Worm (Caenorhabditis elegans) whole organism, mixed stage, embryonic: ENCODE results near the gene erd-2.2.

Experiments used
- M03D4.4 ChIP-seq: sonication (generic microtip); optimal IDR thresholded peaks from 2 replicates; lab custom pipeline; 2017; ENCODE audit warnings: mild to moderate bottlenecking, missing genetic modification characterization, missing compliant biosample characterization
- blmp-1 ChIP-seq: fragments of 150-350 bp; optimal IDR thresholded peaks from 2 replicates; lab custom pipeline; 2014; ENCODE audit warnings: missing biosample characterization, missing genetic modification characterization
- ceh-39 ChIP-seq: fragments of 150-350 bp; optimal IDR thresholded peaks from 2 replicates; lab custom pipeline; 2014; ENCODE audit warnings: missing biosample characterization, missing genetic modification characterization
- ceh-43 ChIP-seq: fragments of 200-800 bp; sonication (Bioruptor generic); optimal IDR thresholded peaks from 2 replicates; lab custom pipeline; 2018; ENCODE audit warnings: mild to moderate bottlenecking, missing genetic modification characterization, moderate library complexity, missing compliant biosample characterization
- ceh-83 ChIP-seq: fragments of 200-800 bp; sonication (Bioruptor generic); optimal IDR thresholded peaks from 2 replicates; lab custom pipeline; 2018; ENCODE audit warnings: mild to moderate bottlenecking, missing genetic modification characterization, missing compliant biosample characterization
- ces-1 ChIP-seq: fragments of 150-350 bp; optimal IDR thresholded peaks from 2 replicates; lab custom pipeline; 2014; ENCODE audit warnings: missing biosample characterization, missing genetic modification reagents, missing genetic modification characterization
- cnd-1 ChIP-seq: fragments of 200-800 bp; sonication (Bioruptor generic); optimal IDR thresholded peaks from 2 replicates; lab custom pipeline; 2018; ENCODE audit warnings: mild to moderate bottlenecking, missing genetic modification characterization, missing compliant biosample characterization
- drap-1 ChIP-seq: fragments of 200-800 bp; sonication (Bioruptor generic); optimal IDR thresholded peaks from 3 replicates; lab custom pipeline; 2018; ENCODE audit warnings: mild to moderate bottlenecking, missing genetic modification characterization, missing compliant biosample characterization
- elt-1 ChIP-seq: sonication (generic microtip); optimal IDR thresholded peaks from 2 replicates; lab custom pipeline; 2017; ENCODE audit warnings: missing genetic modification characterization, mild to moderate bottlenecking, missing compliant biosample characterization, antibody characterized with exemption, moderate library complexity, borderline replicate concordance; ENCODE audit not compliant: insufficient read depth
- elt-3 ChIP-seq: fragments of 150-350 bp; optimal IDR thresholded peaks from 2 replicates; lab custom pipeline; 2014; ENCODE audit warnings: missing biosample characterization, missing genetic modification characterization
- flh-1 ChIP-seq: fragments of 200-800 bp; sonication (Bioruptor generic); optimal IDR thresholded peaks from 2 replicates; lab custom pipeline; 2018; ENCODE audit warnings: mild to moderate bottlenecking, missing genetic modification characterization, moderate library complexity, missing compliant biosample characterization
- ham-2 ChIP-seq: fragments of 200-800 bp; sonication (Bioruptor generic); optimal IDR thresholded peaks from 2 replicates; lab custom pipeline; 2018; ENCODE audit warnings: mild to moderate bottlenecking, missing genetic modification characterization, missing compliant biosample characterization
- hlh-1 ChIP-seq: fragments of 150-350 bp; optimal IDR thresholded peaks from 2 replicates; lab custom pipeline; 2014; ENCODE audit warnings: missing biosample characterization, missing genetic modification reagents, missing genetic modification characterization
- lin-13 ChIP-seq: fragments of 150-350 bp; optimal IDR thresholded peaks from 2 replicates; lab custom pipeline; 2014; ENCODE audit warnings: missing biosample characterization, missing genetic modification characterization
- lin-32 ChIP-seq: fragments of 200-800 bp; sonication (Bioruptor generic); optimal IDR thresholded peaks from 2 replicates; lab custom pipeline; 2018; ENCODE audit warnings: mild to moderate bottlenecking, missing genetic modification characterization, missing compliant biosample characterization
- lsy-2 ChIP-seq: fragments of 150-350 bp; optimal IDR thresholded peaks from 2 replicates; lab custom pipeline; 2014; ENCODE audit warnings: missing biosample characterization, missing genetic modification characterization
- mep-1 ChIP-seq: fragments of 150-350 bp; optimal IDR thresholded peaks from 2 replicates; lab custom pipeline; 2017; ENCODE audit warnings: missing biosample characterization, missing genetic modification reagents, missing genetic modification characterization, inconsistent platforms
- mls-2 ChIP-seq: sonication (generic microtip); optimal IDR thresholded peaks from 2 replicates; lab custom pipeline; 2016; ENCODE audit warnings: mild to moderate bottlenecking, missing genetic modification characterization, moderate library complexity, missing compliant biosample characterization
- nhr-12 ChIP-seq: fragments of 150-350 bp; optimal IDR thresholded peaks from 2 replicates; lab custom pipeline; 2014; ENCODE audit warnings: missing biosample characterization, missing genetic modification characterization
- nhr-2 ChIP-seq: fragments of 150-350 bp; optimal IDR thresholded peaks from 2 replicates; lab custom pipeline; 2014; ENCODE audit warnings: missing biosample characterization, missing genetic modification characterization
- nhr-237 ChIP-seq: fragments of 150-350 bp; optimal IDR thresholded peaks from 2 replicates; lab custom pipeline; 2014; ENCODE audit warnings: missing biosample characterization, missing genetic modification characterization
- nhr-28 ChIP-seq: fragments of 150-350 bp; optimal IDR thresholded peaks from 2 replicates; lab custom pipeline; 2014; ENCODE audit warnings: missing biosample characterization, missing genetic modification characterization
- nhr-76 ChIP-seq: sonication (generic microtip); optimal IDR thresholded peaks from 2 replicates; lab custom pipeline; 2017; ENCODE audit warnings: missing biosample characterization, missing genetic modification characterization
- pha-4 ChIP-seq: fragments of 150-350 bp; optimal IDR thresholded peaks from 2 replicates; lab custom pipeline; 2018; ENCODE audit warnings: missing biosample characterization, missing genetic modification reagents, missing genetic modification characterization
- sem-2 ChIP-seq: fragments of 200-800 bp; sonication (Bioruptor generic); optimal IDR thresholded peaks from 2 replicates; lab custom pipeline; 2018; ENCODE audit warnings: mild to moderate bottlenecking, missing genetic modification characterization, missing compliant biosample characterization
- snpc-4 ChIP-seq: fragments of 150-350 bp; optimal IDR thresholded peaks from 2 replicates; lab custom pipeline; 2014; ENCODE audit warnings: missing biosample characterization, missing genetic modification characterization
- tbx-8 ChIP-seq: fragments of 200-800 bp; sonication (Bioruptor generic); optimal IDR thresholded peaks from 2 replicates; lab custom pipeline; 2018; ENCODE audit warnings: mild to moderate bottlenecking, missing genetic modification characterization, moderate library complexity, missing compliant biosample characterization
- unc-120 ChIP-seq: sonication (generic microtip); optimal IDR thresholded peaks from 2 replicates; lab custom pipeline; 2017; ENCODE audit warnings: missing genetic modification characterization, missing compliant biosample characterization; ENCODE audit not compliant: poor library complexity, severe bottlenecking
- unc-39 ChIP-seq: fragments of 150-350 bp; optimal IDR thresholded peaks from 2 replicates; lab custom pipeline; 2014; ENCODE audit warnings: missing biosample characterization, missing genetic modification characterization
- unc-62 ChIP-seq: fragments of 150-350 bp; optimal IDR thresholded peaks from 2 replicates; lab custom pipeline; 2014; ENCODE audit warnings: missing biosample characterization, missing genetic modification reagents, missing genetic modification characterization
- zip-8 ChIP-seq: fragments of 150-350 bp; optimal IDR thresholded peaks from 2 replicates; lab custom pipeline; 2014; ENCODE audit warnings: missing biosample characterization, missing genetic modification characterization
- ztf-11 ChIP-seq: fragments of 150-350 bp; optimal IDR thresholded peaks from 2 replicates; lab custom pipeline; 2014; ENCODE audit warnings: missing biosample characterization, missing genetic modification characterization

The erd-2.2 gene

ce11 chrIII:5906749-5907148 is at the start of gene erd-2.2:
TSS of gene erd-2.2 (plus strand) at chrIII:5907049.
- TF ChIP-seq nhr-2 (tag; lab: Kevin White, UChicago) (no peak), sem-2 (GFP tag; lab: Kevin White, UChicago) (no peak), lin-32 (GFP tag; lab: Kevin White, UChicago) (no peak), blmp-1 (tag; lab: Kevin White, UChicago) (no peak), drap-1 (GFP tag; lab: Kevin White, UChicago) (no peak), hlh-1 (tag; lab: Kevin White, UChicago) (no peak), tbx-8 (GFP tag; lab: Kevin White, UChicago) (no peak), ham-2 (GFP tag; lab: Kevin White, UChicago) (no peak), ceh-43 (GFP tag; lab: Kevin White, UChicago) (no peak), lsy-2 (tag; lab: Kevin White, UChicago) (no peak), unc-39 (no peak)

- no peak for TF ChIP-seq unc-120 (tag; lab: Kevin White, UChicago)
- no peak for TF ChIP-seq nhr-28
Observed at ce11 chrIII:5859008-5859407, 47.8 kb upstream of the erd-2.2 start, which contains the start of gene dpf-4. TSS of gene dpf-4 (plus strand) at chrIII:5859308.

ce11 chrIII:5863774-5864173 is 43.1 kb upstream of the erd-2.2 start, which contains the start of gene dnpp-1:
TSS of gene dnpp-1 (minus strand) at chrIII:5863803.
- TF ChIP-seq elt-3 (tag; lab: Kevin White, UChicago) = no peak
- no peak for TF ChIP-seq lin-13 (tag; lab: Kevin White, UChicago)
- TF ChIP-seq lsy-2 (tag; lab: Kevin White, UChicago) = no peak
- TF ChIP-seq unc-120 (tag; lab: Kevin White, UChicago) = no peak
- no peak for TF ChIP-seq ztf-11 (tag; lab: Kevin White, UChicago)
- TF ChIP-seq zip-8 (tag; lab: Kevin White, UChicago) = no peak
- no peak for TF ChIP-seq sem-2 (GFP tag; lab: Kevin White, UChicago)
- TF ChIP-seq hlh-1 (tag; lab: Kevin White, UChicago) = no peak
- TF ChIP-seq ceh-39 = no peak
- no peak for TF ChIP-seq nhr-76 (tag; lab: Kevin White, UChicago)
- no peak for TF ChIP-seq ceh-43 (GFP tag; lab: Kevin White, UChicago)
- TF ChIP-seq unc-62 (GFP tag; lab: Kevin White, UChicago) = no peak
- TF ChIP-seq pha-4 (tag; lab: Kevin White, UChicago) = no peak
- TF ChIP-seq mls-2 (tag; lab: Kevin White, UChicago) = no peak
- no peak for TF ChIP-seq ceh-83 (GFP tag; lab: Kevin White, UChicago)
- no peak for TF ChIP-seq tbx-8 (GFP tag; lab: Kevin White, UChicago)
- TF ChIP-seq flh-1 (GFP tag; lab: Kevin White, UChicago) = no peak

DNA sequence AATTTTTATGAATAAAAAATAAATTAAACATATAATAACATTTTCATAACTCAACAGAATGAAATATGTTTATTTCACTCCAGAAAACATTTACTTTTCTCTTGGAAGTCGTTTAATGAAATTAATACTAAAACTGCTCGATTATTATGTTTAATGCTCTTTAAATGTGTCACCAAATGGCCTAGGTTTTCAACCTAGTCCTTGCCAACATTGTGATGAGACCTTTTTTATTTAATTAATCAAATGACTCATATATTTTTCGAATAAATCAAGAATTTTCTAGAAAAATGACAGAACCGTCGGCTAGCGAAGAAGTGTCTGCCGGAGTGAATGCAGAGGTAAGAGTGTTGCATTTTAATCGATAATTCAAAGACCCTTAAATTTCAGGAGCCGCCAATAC is 42.6 kb upstream of the erd-2.2 start, which contains the start of gene rabn-5:
Gene rabn-5 (plus strand): TSS at position 284 of the 400 bp plus-strand sequence.
- no peak for TF ChIP-seq elt-1 (tag; lab: Kevin White, UChicago)
- TF ChIP-seq ces-1 = peak; percentile 80
- TF ChIP-seq snpc-4 (tag; lab: Kevin White, UChicago) = no peak
- TF ChIP-seq, all 35 proteins: peak for 1

- no peak for TF ChIP-seq ham-2 (GFP tag; lab: Kevin White, UChicago)
- TF ChIP-seq M03D4.4 (tag; lab: Kevin White, UChicago) = no peak
- no peak for TF ChIP-seq tbx-8 (GFP tag; lab: Kevin White, UChicago)
- TF ChIP-seq unc-62 (GFP tag; lab: Kevin White, UChicago) = no peak
- TF ChIP-seq ceh-39 = no peak
- TF ChIP-seq mep-1 = no peak
- no peak for TF ChIP-seq elt-1 (tag; lab: Kevin White, UChicago)
- no peak for TF ChIP-seq unc-39
- no peak for TF ChIP-seq cnd-1 (tag; lab: Kevin White, UChicago)
- no peak for TF ChIP-seq ceh-83 (GFP tag; lab: Kevin White, UChicago)
- no peak for TF ChIP-seq nhr-2 (tag; lab: Kevin White, UChicago)
- no peak for TF ChIP-seq ceh-43 (GFP tag; lab: Kevin White, UChicago)
- no peak for TF ChIP-seq mls-2 (tag; lab: Kevin White, UChicago)
- TF ChIP-seq sem-2 (GFP tag; lab: Kevin White, UChicago) = no peak
- TF ChIP-seq nhr-12 = no peak
- no peak for TF ChIP-seq zip-8 (tag; lab: Kevin White, UChicago)
- TF ChIP-seq snpc-4 (tag; lab: Kevin White, UChicago) = no peak
- no peak for TF ChIP-seq pha-4 (tag; lab: Kevin White, UChicago)
- no peak for TF ChIP-seq nhr-237 (tag; lab: Kevin White, UChicago)
Observed at ce11 chrIII:5868401-5868800, 38.4 kb upstream of the erd-2.2 start, which contains the start of gene eng-1. TSS of gene eng-1 (minus strand) at chrIII:5868501.
